Fruit fly (Drosophila melanogaster) whole organism, embryonic: ENCODE measurements around the gene ver.

Experiments used
- Ada2b ChIP-seq: fragments of 200-800 bp; sonication (Bioruptor generic); IDR thresholded peaks from 2 replicates; pipeline ENCODE4 v1.3.6; 2022; ENCODE audit warnings: missing biosample characterization, missing genetic modification characterization
- Antp ChIP-seq: fragments of 200-800 bp; sonication (Bioruptor generic); optimal IDR thresholded peaks from 3 replicates; lab custom pipeline; 2016; ENCODE audit warnings: missing biosample characterization, missing genetic modification characterization
- Atf-2 ChIP-seq: fragments of 200-800 bp; sonication (Bioruptor generic); optimal IDR thresholded peaks from 2 replicates; lab custom pipeline; 2016; ENCODE audit warnings: missing biosample characterization, missing genetic modification characterization
- Atf3 ChIP-seq: fragments of 200-800 bp; sonication (Bioruptor generic); optimal IDR thresholded peaks from 3 replicates; lab custom pipeline; 2016; ENCODE audit warnings: missing biosample characterization, missing genetic modification characterization
- BEAF-32 ChIP-seq: fragments of 200-800 bp; sonication (Bioruptor generic); optimal IDR thresholded peaks from 3 replicates; lab custom pipeline; 2017; ENCODE audit warnings: missing biosample characterization, missing genetic modification characterization, mild to moderate bottlenecking, moderate library complexity, missing genetic modification reagents
- CG10274 ChIP-seq: fragments of 200-800 bp; sonication (Bioruptor generic); optimal IDR thresholded peaks from 3 replicates; lab custom pipeline; 2017; ENCODE audit warnings: missing biosample characterization, mild to moderate bottlenecking, missing genetic modification characterization
- CG11723 ChIP-seq: fragments of 200-800 bp; sonication (Bioruptor generic); optimal IDR thresholded peaks from 2 replicates; lab custom pipeline; 2017; ENCODE audit warnings: missing biosample characterization, mild to moderate bottlenecking, missing genetic modification characterization
- CG12104 ChIP-seq: fragments of 200-800 bp; sonication (Bioruptor generic); optimal IDR thresholded peaks from 3 replicates; lab custom pipeline; 2016; ENCODE audit warnings: missing biosample characterization, missing genetic modification characterization
- CG14965 ChIP-seq: fragments of 200-800 bp; sonication (Bioruptor generic); optimal IDR thresholded peaks from 2 replicates; lab custom pipeline; 2016; ENCODE audit warnings: missing biosample characterization, missing genetic modification characterization, borderline replicate concordance
- CG1603 ChIP-seq: fragments of 200-800 bp; sonication (Bioruptor generic); optimal IDR thresholded peaks from 2 replicates; lab custom pipeline; 2019; ENCODE audit warnings: missing biosample characterization, mild to moderate bottlenecking, missing genetic modification characterization, moderate library complexity
- CG17328 ChIP-seq: fragments of 200-800 bp; sonication (Bioruptor generic); IDR thresholded peaks from 2 replicates; pipeline ENCODE4 v1.3.6; 2022; ENCODE audit warnings: missing biosample characterization, missing genetic modification characterization
- CG17612 ChIP-seq: fragments of 200-800 bp; sonication (Bioruptor generic); IDR thresholded peaks from 2 replicates; pipeline ENCODE4 v1.3.6; 2022; ENCODE audit warnings: missing biosample characterization, missing genetic modification characterization
- CG2120 ChIP-seq: fragments of 200-800 bp; sonication (Bioruptor generic); optimal IDR thresholded peaks from 3 replicates; lab custom pipeline; 2016; ENCODE audit warnings: missing biosample characterization, missing genetic modification characterization
- CG3995 ChIP-seq: fragments of 200-800 bp; sonication (Bioruptor generic); optimal IDR thresholded peaks from 3 replicates; lab custom pipeline; 2016; ENCODE audit warnings: missing biosample characterization, missing genetic modification characterization
- CG4707 ChIP-seq: fragments of 200-800 bp; sonication (Bioruptor generic); optimal IDR thresholded peaks from 2 replicates; lab custom pipeline; 2018; ENCODE audit warnings: missing biosample characterization, mild to moderate bottlenecking, missing genetic modification characterization, moderate library complexity
- CG6813 ChIP-seq: fragments of 200-800 bp; sonication (Bioruptor generic); optimal IDR thresholded peaks from 2 replicates; lab custom pipeline; 2017; ENCODE audit warnings: missing biosample characterization, missing genetic modification characterization, mild to moderate bottlenecking, moderate library complexity, missing genetic modification reagents
- CG7271 ChIP-seq: fragments of 200-800 bp; sonication (Bioruptor generic); optimal IDR thresholded peaks from 2 replicates; lab custom pipeline; 2018; ENCODE audit warnings: missing biosample characterization, mild to moderate bottlenecking, missing genetic modification characterization, moderate library complexity
- CG7372 ChIP-seq: fragments of 200-800 bp; sonication (Bioruptor generic); IDR thresholded peaks from 2 replicates; pipeline ENCODE4 v1.3.6; 2022; ENCODE audit warnings: missing biosample characterization, missing genetic modification characterization
- CG7786 ChIP-seq: fragments of 200-800 bp; sonication (Bioruptor generic); optimal IDR thresholded peaks from 2 replicates; lab custom pipeline; 2016; ENCODE audit warnings: missing biosample characterization, missing genetic modification characterization
- CG7839 ChIP-seq: fragments of 200-800 bp; sonication (Bioruptor generic); optimal IDR thresholded peaks from 3 replicates; lab custom pipeline; 2018; ENCODE audit warnings: missing biosample characterization, mild to moderate bottlenecking, missing genetic modification characterization, moderate library complexity
- CG8388 ChIP-seq: fragments of 200-800 bp; sonication (Bioruptor generic); optimal IDR thresholded peaks from 2 replicates; lab custom pipeline; 2019; ENCODE audit warnings: missing biosample characterization, mild to moderate bottlenecking, missing genetic modification characterization, moderate library complexity
- Drgx ChIP-seq: fragments of 200-800 bp; sonication (Bioruptor generic); IDR thresholded peaks from 2 replicates; pipeline ENCODE4 v1.3.6; 2022; ENCODE audit warnings: missing biosample characterization, missing genetic modification characterization
- Ets65A ChIP-seq: fragments of 200-800 bp; sonication (Bioruptor generic); peaks from one replicate; lab custom pipeline; 2016; ENCODE audit warnings: missing biosample characterization, missing genetic modification characterization
- HHEX ChIP-seq: fragments of 200-800 bp; sonication (Bioruptor generic); optimal IDR thresholded peaks from 3 replicates; lab custom pipeline; 2017; ENCODE audit warnings: missing biosample characterization, mild to moderate bottlenecking, missing genetic modification characterization, missing genetic modification reagents
- Hmx ChIP-seq: fragments of 200-800 bp; sonication (Bioruptor generic); optimal IDR thresholded peaks from 2 replicates; lab custom pipeline; 2016; ENCODE audit warnings: missing biosample characterization, missing genetic modification characterization
- Mes4 ChIP-seq: fragments of 200-800 bp; sonication (Bioruptor generic); optimal IDR thresholded peaks from 2 replicates; lab custom pipeline; 2016; ENCODE audit warnings: missing biosample characterization, missing genetic modification characterization
- Oli ChIP-seq: fragments of 200-800 bp; sonication (Bioruptor generic); optimal IDR thresholded peaks from 2 replicates; lab custom pipeline; 2018; ENCODE audit warnings: missing biosample characterization, mild to moderate bottlenecking, missing genetic modification characterization, moderate library complexity
- Opbp ChIP-seq: fragments of 200-800 bp; sonication (Bioruptor generic); IDR thresholded peaks from 3 replicates; pipeline ENCODE4 v1.3.6; 2022; ENCODE audit warnings: missing biosample characterization, missing genetic modification characterization; ENCODE audit not compliant: partially characterized antibody
- Pdp1 ChIP-seq, 2 experiments: fragments of 200-800 bp; sonication (Bioruptor generic); optimal IDR thresholded peaks; 3 replicates each; lab custom pipeline; 2016; ENCODE audit warnings: missing biosample characterization in 2 of 2, missing genetic modification characterization in 2 of 2, mild to moderate bottlenecking in 1 of 2, moderate library complexity in 1 of 2
- Vsx1 ChIP-seq: fragments of 200-800 bp; sonication (Bioruptor generic); optimal IDR thresholded peaks from 2 replicates; lab custom pipeline; 2017; ENCODE audit warnings: missing biosample characterization, mild to moderate bottlenecking, missing genetic modification characterization, missing genetic modification reagents
- al ChIP-seq: fragments of 200-800 bp; sonication (Bioruptor generic); IDR thresholded peaks from 2 replicates; pipeline ENCODE4 v1.3.6; 2022; ENCODE audit warnings: missing biosample characterization, missing genetic modification characterization
- chm ChIP-seq: fragments of 200-800 bp; sonication (Bioruptor generic); IDR thresholded peaks from 2 replicates; pipeline ENCODE4 v1.3.6; 2022; ENCODE audit warnings: missing biosample characterization, missing genetic modification characterization
- corto ChIP-seq: fragments of 200-800 bp; sonication (Bioruptor generic); optimal IDR thresholded peaks from 2 replicates; lab custom pipeline; 2016; ENCODE audit warnings: missing biosample characterization, mild to moderate bottlenecking, missing genetic modification characterization, moderate library complexity
- crp ChIP-seq, 2 experiments: fragments of 200-800 bp; sonication (Bioruptor generic); optimal IDR thresholded peaks; 2 replicates in 1 of 2; 3 replicates in 1 of 2; lab custom pipeline; 2017; ENCODE audit warnings: missing biosample characterization in 2 of 2, missing genetic modification characterization in 2 of 2, mild to moderate bottlenecking in 1 of 2, moderate library complexity in 1 of 2
- dysf ChIP-seq: fragments of 200-800 bp; sonication (Bioruptor generic); IDR thresholded peaks from 3 replicates; pipeline ENCODE4 v1.3.6; 2022; ENCODE audit warnings: missing biosample characterization, missing genetic modification characterization
- fd96Cb ChIP-seq: fragments of 200-800 bp; sonication (Bioruptor generic); optimal IDR thresholded peaks from 2 replicates; lab custom pipeline; 2018; ENCODE audit warnings: missing biosample characterization, mild to moderate bottlenecking, missing genetic modification characterization, moderate library complexity
- gce ChIP-seq: fragments of 200-800 bp; sonication (Bioruptor generic); IDR thresholded peaks from 3 replicates; pipeline ENCODE4 v1.3.6; 2022; ENCODE audit warnings: missing biosample characterization, missing genetic modification characterization
- grau ChIP-seq: fragments of 200-800 bp; optimal IDR thresholded peaks from 3 replicates; lab custom pipeline; 2019; ENCODE audit warnings: missing biosample characterization, mild to moderate bottlenecking, missing genetic modification characterization, moderate library complexity
- ind ChIP-seq: fragments of 200-800 bp; sonication (Bioruptor generic); optimal IDR thresholded peaks from 3 replicates; lab custom pipeline; 2016; ENCODE audit warnings: missing biosample characterization, missing genetic modification characterization
- lola ChIP-seq, 3 experiments: fragments of >200 bp in 2 of 3; fragments of 200-800 bp in 1 of 3; sonication (Bioruptor generic) in 1 of 3; optimal IDR thresholded peaks; 2 replicates each; lab custom pipeline; 2017 to 2019; ENCODE audit warnings: missing biosample characterization in 3 of 3, missing genetic modification characterization in 3 of 3, mild to moderate bottlenecking in 1 of 3, moderate library complexity in 1 of 3
- lov ChIP-seq, 2 experiments: fragments of 200-800 bp in 1 of 2; fragments of >200 bp in 1 of 2; sonication (Bioruptor generic) in 1 of 2; IDR thresholded peaks in 1 of 2; optimal IDR thresholded peaks in 1 of 2; 2 replicates in 1 of 2; 3 replicates in 1 of 2; pipeline versions ENCODE4 v1.3.6 to Lab custom; 2017 to 2022; ENCODE audit warnings: missing biosample characterization in 1 of 2, missing genetic modification characterization in 1 of 2
- mam ChIP-seq: fragments of 200-800 bp; sonication (Bioruptor generic); optimal IDR thresholded peaks from 3 replicates; lab custom pipeline; 2016; ENCODE audit warnings: missing biosample characterization, missing genetic modification characterization
- phol ChIP-seq: fragments of 200-800 bp; sonication (Bioruptor generic); optimal IDR thresholded peaks from 3 replicates; lab custom pipeline; 2018; ENCODE audit warnings: missing biosample characterization, mild to moderate bottlenecking, missing genetic modification characterization, moderate library complexity
- ro ChIP-seq: fragments of 200-800 bp; sonication (Bioruptor generic); IDR thresholded peaks from 2 replicates; pipeline ENCODE4 v1.3.6; 2022; ENCODE audit warnings: missing biosample characterization, missing genetic modification characterization
- row ChIP-seq: fragments of 200-800 bp; sonication (Bioruptor generic); IDR thresholded peaks from 3 replicates; pipeline ENCODE4 v1.3.6; 2022; ENCODE audit warnings: missing biosample characterization, missing genetic modification characterization
- sens-2 ChIP-seq: fragments of 200-800 bp; sonication (Bioruptor generic); IDR thresholded peaks from 2 replicates; pipeline ENCODE4 v1.3.6; 2022; ENCODE audit warnings: missing biosample characterization, missing genetic modification characterization
- seq ChIP-seq: fragments of 200-800 bp; sonication (Bioruptor generic); IDR thresholded peaks from 2 replicates; pipeline ENCODE4 v1.3.6; 2022; ENCODE audit warnings: missing biosample characterization, missing genetic modification characterization
- slbo ChIP-seq: fragments of 200-800 bp; sonication (Bioruptor generic); IDR thresholded peaks from 2 replicates; pipeline ENCODE4 v1.3.6; 2022; ENCODE audit warnings: missing biosample characterization, missing genetic modification characterization
- sna ChIP-seq: fragments of 200-800 bp; sonication (Bioruptor generic); IDR thresholded peaks from 2 replicates; pipeline ENCODE4 v1.3.6; 2022; ENCODE audit warnings: missing biosample characterization, missing genetic modification characterization; ENCODE audit not compliant: partially characterized antibody
- toy ChIP-seq: fragments of 200-800 bp; sonication (Bioruptor generic); IDR thresholded peaks from 2 replicates; pipeline ENCODE4 v1.3.6; 2022; ENCODE audit warnings: missing biosample characterization, missing genetic modification characterization

The ver gene

DNA sequence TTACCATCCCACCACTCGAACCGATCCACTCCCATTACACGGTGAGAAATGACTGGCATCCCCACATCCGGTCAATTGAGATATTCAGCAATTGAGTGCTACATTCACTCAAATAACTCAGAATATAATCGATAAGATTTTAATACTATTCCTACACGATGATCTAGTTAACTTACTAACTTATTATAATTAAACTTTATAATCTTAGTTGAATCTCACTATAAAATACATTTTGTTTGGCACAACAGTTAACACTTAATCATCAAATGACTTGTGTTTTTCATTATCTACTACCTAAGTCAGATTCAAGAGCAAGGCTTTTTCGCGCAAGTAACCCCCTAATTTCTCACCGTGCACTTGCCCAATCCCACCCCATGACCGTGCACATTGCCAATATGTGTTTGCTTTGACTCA lies 28.5 kb upstream of the ver start:
- no peak for TF ChIP-seq Antp (GFP tag; lab: Kevin White, UChicago)
- no peak for TF ChIP-seq chm
- TF ChIP-seq Atf-2 (GFP tag; lab: Kevin White, UChicago): peak; percentile 1
- TF ChIP-seq sna (GFP tag; lab: Robert Waterston, UW): no peak
- TF ChIP-seq Opbp (GFP tag; lab: Robert Waterston, UW): no peak
- TF ChIP-seq CG7372 (GFP tag; lab: Robert Waterston, UW): no peak
- TF ChIP-seq CG6813 (GFP tag; lab: Kevin White, UChicago): peak; percentile 30
- no peak for TF ChIP-seq CG4707 (GFP tag; lab: Kevin White, UChicago)
- no peak for TF ChIP-seq sens-2 (GFP tag; lab: Robert Waterston, UW)
- no peak for TF ChIP-seq BEAF-32
- TF ChIP-seq ind (GFP tag; lab: Kevin White, UChicago): peak; percentile 37
- peak; percentile 18 for TF ChIP-seq CG1603
- TF ChIP-seq CG17612 (GFP tag; lab: Robert Waterston, UW): no peak
- TF ChIP-seq Drgx (GFP tag; lab: Robert Waterston, UW): peak; percentile 59
- no peak for TF ChIP-seq Mes4
- peak; percentile 42; the same call in 2 of the 3 replicates for TF ChIP-seq row (GFP tag; lab: Robert Waterston, UW)
- TF ChIP-seq lola (GFP tag; optimal IDR thresholded peaks at IDR 0.05; lab: Kevin White, UChicago): peak in 1 of 3 experiments; percentile 42
- TF ChIP-seq gce (GFP tag; lab: Robert Waterston, UW): no peak
- TF ChIP-seq dysf (GFP tag; lab: Robert Waterston, UW): peak; percentile 49; the same call in 1 of the 3 replicates
- peak; percentile 8 for TF ChIP-seq Vsx1
- peak; percentile 48 for TF ChIP-seq phol (tag; lab: Kevin White, UChicago)
- TF ChIP-seq slbo (GFP tag; lab: Robert Waterston, UW): 0 out of 2 replicates have a peak, but pooled peaks have one; percentile 19
- TF ChIP-seq CG17328 (GFP tag; lab: Robert Waterston, UW): no peak
- TF ChIP-seq Pdp1 (GFP tag; optimal IDR thresholded peaks at IDR 0.05; lab: Kevin White, UChicago): peak in 1 of 2 experiments; percentile 9
- no peak for TF ChIP-seq lov (optimal IDR thresholded peaks at IDR 0.05; lab: Kevin White, UChicago)
- no peak for TF ChIP-seq lov (GFP tag; IDR thresholded peaks at IDR 0.05; lab: Robert Waterston, UW)
- TF ChIP-seq CG8388 (GFP tag; lab: Kevin White, UChicago): peak; percentile 48
- TF ChIP-seq CG14965 (GFP tag; lab: Kevin White, UChicago): no peak
- TF ChIP-seq HHEX: peak; percentile 8
- TF ChIP-seq CG7271 (tag; lab: Kevin White, UChicago): no peak
- TF ChIP-seq CG12104 (GFP tag; lab: Kevin White, UChicago): peak; percentile 7
- TF ChIP-seq ro (GFP tag; lab: Robert Waterston, UW): no peak
- no peak for TF ChIP-seq seq (GFP tag; lab: Robert Waterston, UW)
- peak; percentile 3 for TF ChIP-seq CG7786 (GFP tag; lab: Kevin White, UChicago)
- no peak for TF ChIP-seq CG3995 (GFP tag; lab: Kevin White, UChicago)
- TF ChIP-seq Ada2b: no peak
- peak; percentile 38 for TF ChIP-seq CG11723
- TF ChIP-seq toy (GFP tag; lab: Robert Waterston, UW): no peak
- TF ChIP-seq al: no peak
- peak; percentile 59 for TF ChIP-seq CG7839 (tag; lab: Kevin White, UChicago)
- peak; percentile 32 for TF ChIP-seq CG2120 (GFP tag; lab: Kevin White, UChicago)
- TF ChIP-seq crp (GFP tag; optimal IDR thresholded peaks at IDR 0.05; lab: Kevin White, UChicago): no peak
- peak; percentile 11 for TF ChIP-seq Ets65A (GFP tag; lab: Kevin White, UChicago)
- peak; percentile 24 for TF ChIP-seq CG10274 (GFP tag; lab: Kevin White, UChicago)
- TF ChIP-seq Hmx (GFP tag; lab: Kevin White, UChicago): no peak
- peak; percentile 64 for TF ChIP-seq grau (tag; lab: Kevin White, UChicago)
- TF ChIP-seq Atf3 (GFP tag; lab: Kevin White, UChicago): no peak
- TF ChIP-seq corto (GFP tag; lab: Kevin White, UChicago): peak; percentile 60
- peak; percentile 36 for TF ChIP-seq fd96Cb (tag; lab: Kevin White, UChicago)
- peak; percentile 43 for TF ChIP-seq Oli (tag; lab: Kevin White, UChicago)
- TF ChIP-seq mam (GFP tag; lab: Kevin White, UChicago): peak; percentile 8
